Fruit fly (Drosophila melanogaster) whole organism, embryonic: ENCODE data around the gene IleRS-m.

Source experiments
- BEAF-32 ChIP-seq: fragments of 200-800 bp; sonication (Bioruptor generic); optimal IDR thresholded peaks from 3 replicates; lab custom pipeline; 2017; ENCODE audit warnings: missing biosample characterization, missing genetic modification characterization, mild to moderate bottlenecking, moderate library complexity, missing genetic modification reagents
- Blimp-1 ChIP-seq: fragments of 200-800 bp; sonication (Bioruptor generic); optimal IDR thresholded peaks from 3 replicates; lab custom pipeline; 2018; ENCODE audit warnings: missing biosample characterization, missing genetic modification characterization, mild to moderate bottlenecking, moderate library complexity, missing genetic modification reagents
- BtbVII ChIP-seq: fragments of 200-800 bp; sonication (Bioruptor generic); optimal IDR thresholded peaks from 3 replicates; lab custom pipeline; 2017; ENCODE audit warnings: missing biosample characterization, mild to moderate bottlenecking, missing genetic modification characterization
- CG11247 ChIP-seq: fragments of 200-800 bp; sonication (Bioruptor generic); IDR thresholded peaks from 2 replicates; pipeline ENCODE4 v1.3.6; 2022; ENCODE audit warnings: missing biosample characterization, missing genetic modification characterization
- CG11560 ChIP-seq: fragments of 200-800 bp; sonication (Bioruptor generic); IDR thresholded peaks from 3 replicates; pipeline ENCODE4 v1.3.6; 2022; ENCODE audit warnings: missing biosample characterization, missing genetic modification characterization
- CG12155 ChIP-seq: fragments of 200-800 bp; sonication (Bioruptor generic); optimal IDR thresholded peaks from 3 replicates; lab custom pipeline; 2016; ENCODE audit warnings: missing biosample characterization, missing genetic modification characterization
- CG12744 ChIP-seq: fragments of 200-800 bp; sonication (Bioruptor generic); optimal IDR thresholded peaks from 2 replicates; lab custom pipeline; 2016; ENCODE audit warnings: missing biosample characterization, missing genetic modification characterization
- CG13424 ChIP-seq: fragments of 200-800 bp; sonication (Bioruptor generic); optimal IDR thresholded peaks from 2 replicates; lab custom pipeline; 2019; ENCODE audit warnings: missing biosample characterization, mild to moderate bottlenecking, missing genetic modification characterization, moderate library complexity
- CG13624 ChIP-seq: fragments of 200-800 bp; sonication (Bioruptor generic); optimal IDR thresholded peaks from 2 replicates; lab custom pipeline; 2016; ENCODE audit warnings: missing biosample characterization, missing genetic modification characterization
- CG18476 ChIP-seq: fragments of 200-800 bp; sonication (Bioruptor generic); optimal IDR thresholded peaks from 2 replicates; lab custom pipeline; 2016; ENCODE audit warnings: missing biosample characterization, mild to moderate bottlenecking, missing genetic modification characterization
- CG2120 ChIP-seq: fragments of 200-800 bp; sonication (Bioruptor generic); optimal IDR thresholded peaks from 3 replicates; lab custom pipeline; 2016; ENCODE audit warnings: missing biosample characterization, missing genetic modification characterization
- CG2129 ChIP-seq: fragments of 200-800 bp; sonication (Bioruptor generic); IDR thresholded peaks from 2 replicates; pipeline ENCODE4 v1.3.6; 2022; ENCODE audit warnings: missing biosample characterization, missing genetic modification characterization; ENCODE audit not compliant: partially characterized antibody
- CG2202 ChIP-seq: fragments of 200-800 bp; sonication (Bioruptor generic); optimal IDR thresholded peaks from 2 replicates; lab custom pipeline; 2018; ENCODE audit warnings: missing biosample characterization, mild to moderate bottlenecking, missing genetic modification characterization
- CG30020 ChIP-seq: fragments of 200-800 bp; optimal IDR thresholded peaks from 2 replicates; lab custom pipeline; 2019; ENCODE audit warnings: missing biosample characterization, mild to moderate bottlenecking, missing genetic modification characterization, moderate library complexity
- CG31365 ChIP-seq: fragments of 200-800 bp; sonication (Bioruptor generic); optimal IDR thresholded peaks from 2 replicates; lab custom pipeline; 2018; ENCODE audit warnings: missing biosample characterization, mild to moderate bottlenecking, missing genetic modification characterization
- CG3281 ChIP-seq: fragments of 200-800 bp; sonication (Bioruptor generic); optimal IDR thresholded peaks from 3 replicates; lab custom pipeline; 2017; ENCODE audit warnings: missing biosample characterization, mild to moderate bottlenecking, missing genetic modification characterization
- CG3847 ChIP-seq: fragments of 200-800 bp; sonication (Bioruptor generic); IDR thresholded peaks from 2 replicates; pipeline ENCODE4 v1.3.6; 2022; ENCODE audit warnings: missing biosample characterization, missing genetic modification characterization
- CG7271 ChIP-seq: fragments of 200-800 bp; sonication (Bioruptor generic); optimal IDR thresholded peaks from 2 replicates; lab custom pipeline; 2018; ENCODE audit warnings: missing biosample characterization, mild to moderate bottlenecking, missing genetic modification characterization, moderate library complexity
- Dip3 ChIP-seq: fragments of 200-800 bp; sonication (Bioruptor generic); optimal IDR thresholded peaks from 3 replicates; lab custom pipeline; 2016; ENCODE audit warnings: missing biosample characterization, missing genetic modification characterization
- Doc3 ChIP-seq: fragments of 200-800 bp; sonication (Bioruptor generic); IDR thresholded peaks from 3 replicates; pipeline ENCODE4 v1.3.6; 2022; ENCODE audit warnings: missing biosample characterization, missing genetic modification characterization; ENCODE audit not compliant: partially characterized antibody
- Dref ChIP-seq: fragments of 200-800 bp; sonication (Bioruptor generic); IDR thresholded peaks from 2 replicates; pipeline ENCODE4 v1.3.6; 2022; ENCODE audit warnings: missing biosample characterization, missing genetic modification characterization
- Eip74EF ChIP-seq, 2 experiments: fragments of 200-800 bp in 1 of 2; fragments of >200 bp in 1 of 2; sonication (Bioruptor generic) in 1 of 2; optimal IDR thresholded peaks; 2 replicates each; lab custom pipeline; 2017 to 2019; ENCODE audit warnings: missing biosample characterization in 2 of 2, missing genetic modification characterization in 2 of 2, mild to moderate bottlenecking in 1 of 2, moderate library complexity in 1 of 2
- Ets65A ChIP-seq: fragments of 200-800 bp; sonication (Bioruptor generic); peaks from one replicate; lab custom pipeline; 2016; ENCODE audit warnings: missing biosample characterization, missing genetic modification characterization
- Hmr ChIP-seq: fragments of 200-800 bp; sonication (Bioruptor generic); optimal IDR thresholded peaks from 3 replicates; lab custom pipeline; 2017; ENCODE audit warnings: mild to moderate bottlenecking, missing biosample characterization, missing genetic modification reagents, missing genetic modification characterization
- Hr39 ChIP-seq: fragments of >200 bp; optimal IDR thresholded peaks from 2 replicates; lab custom pipeline; 2017
- MTF-1 ChIP-seq: fragments of 200-800 bp; sonication (Bioruptor generic); optimal IDR thresholded peaks from 2 replicates; lab custom pipeline; 2018; ENCODE audit warnings: missing biosample characterization, mild to moderate bottlenecking, missing genetic modification characterization, borderline replicate concordance
- Six4 ChIP-seq: fragments of 200-800 bp; sonication (Bioruptor generic); optimal IDR thresholded peaks from 2 replicates; lab custom pipeline; 2016; ENCODE audit warnings: missing biosample characterization, missing genetic modification characterization
- Sry-β ChIP-seq: fragments of 200-800 bp; sonication (Bioruptor generic); optimal IDR thresholded peaks from 2 replicates; lab custom pipeline; 2018; ENCODE audit warnings: missing biosample characterization, mild to moderate bottlenecking, missing genetic modification characterization, moderate library complexity
- Stat92E ChIP-seq, 3 experiments: fragments of >200 bp in 2 of 3; fragments of 200-800 bp in 1 of 3; sonication (Bioruptor generic) in 1 of 3; optimal IDR thresholded peaks; 2 replicates each; lab custom pipeline; 2017 to 2019; ENCODE audit warnings: missing biosample characterization in 3 of 3, missing genetic modification characterization in 3 of 3, mild to moderate bottlenecking in 1 of 3, moderate library complexity in 1 of 3
- Xbp1 ChIP-seq: fragments of 200-800 bp; sonication (Bioruptor generic); optimal IDR thresholded peaks from 3 replicates; lab custom pipeline; 2016; ENCODE audit warnings: missing biosample characterization, mild to moderate bottlenecking, missing genetic modification characterization
- amos ChIP-seq: fragments of 200-800 bp; sonication (Bioruptor generic); IDR thresholded peaks from 2 replicates; pipeline ENCODE4 v1.3.6; 2022; ENCODE audit warnings: missing biosample characterization, missing genetic modification characterization; ENCODE audit not compliant: partially characterized antibody
- ase ChIP-seq: fragments of 200-800 bp; sonication (Bioruptor generic); IDR thresholded peaks from 3 replicates; pipeline ENCODE4 v1.3.6; 2022; ENCODE audit warnings: missing biosample characterization, missing genetic modification characterization
- bab2 ChIP-seq: fragments of 200-800 bp; sonication (Bioruptor generic); optimal IDR thresholded peaks from 2 replicates; lab custom pipeline; 2016; ENCODE audit warnings: missing biosample characterization, missing genetic modification characterization
- ci ChIP-seq: fragments of 200-800 bp; sonication (Bioruptor generic); IDR thresholded peaks from 3 replicates; pipeline ENCODE4 v1.3.6; 2022; ENCODE audit warnings: missing biosample characterization, missing genetic modification characterization
- dmrt99B ChIP-seq: fragments of 200-800 bp; sonication (Bioruptor generic); optimal IDR thresholded peaks from 2 replicates; lab custom pipeline; 2018; ENCODE audit warnings: missing biosample characterization, mild to moderate bottlenecking, missing genetic modification characterization, moderate library complexity
- gro ChIP-seq: fragments of 200-800 bp; sonication (Bioruptor generic); optimal IDR thresholded peaks from 2 replicates; lab custom pipeline; 2016; ENCODE audit warnings: missing biosample characterization, missing genetic modification characterization
- insv ChIP-seq, 2 experiments: fragments of 200-800 bp; sonication (Bioruptor generic); optimal IDR thresholded peaks; 3 replicates each; lab custom pipeline; 2016 to 2018; ENCODE audit warnings: missing biosample characterization in 2 of 2, missing genetic modification characterization in 2 of 2
- jumu ChIP-seq: fragments of 200-800 bp; sonication (Bioruptor generic); optimal IDR thresholded peaks from 3 replicates; lab custom pipeline; 2016; ENCODE audit warnings: missing biosample characterization, missing genetic modification characterization
- maf-S ChIP-seq: fragments of 200-800 bp; sonication (Bioruptor generic); optimal IDR thresholded peaks from 2 replicates; lab custom pipeline; 2016; ENCODE audit warnings: missing biosample characterization, missing genetic modification characterization
- mam ChIP-seq: fragments of 200-800 bp; sonication (Bioruptor generic); optimal IDR thresholded peaks from 3 replicates; lab custom pipeline; 2016; ENCODE audit warnings: missing biosample characterization, missing genetic modification characterization
- mld ChIP-seq: fragments of 200-800 bp; sonication (Bioruptor generic); IDR thresholded peaks from 3 replicates; pipeline ENCODE4 v1.3.6; 2022; ENCODE audit warnings: missing biosample characterization, missing genetic modification characterization; ENCODE audit not compliant: partially characterized antibody
- nerfin-1 ChIP-seq: fragments of 200-800 bp; sonication (Bioruptor generic); optimal IDR thresholded peaks from 3 replicates; lab custom pipeline; 2019; ENCODE audit warnings: missing biosample characterization, mild to moderate bottlenecking, missing genetic modification characterization, moderate library complexity
- onecut ChIP-seq: fragments of 200-800 bp; sonication (Bioruptor generic); IDR thresholded peaks from 2 replicates; pipeline ENCODE4 v1.3.6; 2022; ENCODE audit warnings: missing biosample characterization, missing genetic modification characterization
- pfk ChIP-seq: fragments of 200-800 bp; sonication (Bioruptor generic); optimal IDR thresholded peaks from 2 replicates; lab custom pipeline; 2018; ENCODE audit warnings: missing biosample characterization, mild to moderate bottlenecking, missing genetic modification characterization, moderate library complexity
- pzg ChIP-seq: fragments of 200-800 bp; sonication (Bioruptor generic); optimal IDR thresholded peaks from 3 replicates; lab custom pipeline; 2018; ENCODE audit warnings: missing biosample characterization, mild to moderate bottlenecking, missing genetic modification characterization, moderate library complexity
- ranshi ChIP-seq: fragments of 200-800 bp; sonication (Bioruptor generic); IDR thresholded peaks from 2 replicates; pipeline ENCODE4 v1.3.6; 2022; ENCODE audit warnings: missing biosample characterization, missing genetic modification characterization
- vvl ChIP-seq: fragments of 200-800 bp; sonication (Bioruptor generic); IDR thresholded peaks from 2 replicates; pipeline ENCODE4 v1.3.6; 2022; ENCODE audit warnings: missing biosample characterization, missing genetic modification characterization
- z ChIP-seq: fragments of 200-800 bp; sonication (Bioruptor generic); IDR thresholded peaks from 3 replicates; pipeline ENCODE4 v1.3.6; 2022; ENCODE audit warnings: missing biosample characterization, missing genetic modification characterization
- zen ChIP-seq: fragments of 200-800 bp; sonication (Bioruptor generic); optimal IDR thresholded peaks from 3 replicates; lab custom pipeline; 2018; ENCODE audit warnings: missing biosample characterization, mild to moderate bottlenecking, missing genetic modification characterization, moderate library complexity
- zfh1 ChIP-seq: fragments of 200-800 bp; sonication (Bioruptor generic); IDR thresholded peaks from 3 replicates; pipeline ENCODE4 v1.3.6; 2022; ENCODE audit warnings: missing biosample characterization, missing genetic modification characterization
- zfh2 ChIP-seq: fragments of 200-800 bp; sonication (Bioruptor generic); optimal IDR thresholded peaks from 2 replicates; lab custom pipeline; 2016; ENCODE audit warnings: missing biosample characterization, missing genetic modification characterization

Gene IleRS-m

DNA sequence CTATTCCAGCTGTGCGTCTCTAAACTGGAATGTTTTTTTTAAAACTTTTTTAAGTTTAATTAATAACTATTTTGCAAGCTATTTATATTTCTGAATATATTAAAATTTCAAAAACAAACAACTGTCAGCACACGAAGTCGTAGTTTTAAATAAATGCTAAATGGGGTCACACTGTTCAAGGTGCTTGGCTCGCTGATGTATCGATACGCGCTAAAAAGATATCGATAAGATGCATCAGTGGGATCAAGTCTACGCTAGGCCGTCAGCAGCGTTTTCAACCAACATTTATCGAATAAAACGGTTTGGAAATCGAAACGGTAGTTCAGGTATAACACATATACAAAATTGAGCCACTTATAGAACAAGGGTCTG lies 49.2 kb upstream of the IleRS-m start, which contains the start of gene Diap1 (continued):
- TF ChIP-seq CG13424 (tag; lab: Kevin White, UChicago) (no peak), BEAF-32 (GFP tag; lab: Kevin White, UChicago) (peak; percentile 89), Eip74EF (GFP tag; optimal IDR thresholded peaks at IDR 0.05; lab: Kevin White, UChicago) (no peak), zfh2 (GFP tag; lab: Kevin White, UChicago) (no peak), insv (GFP tag; optimal IDR thresholded peaks at IDR 0.05; lab: Kevin White, UChicago) (no peak), zen (tag; lab: Kevin White, UChicago) (peak; percentile 37), mld (GFP tag; lab: Robert Waterston, UW) (peak; percentile 67; the same call in 2 of the 3 replicates), Stat92E (GFP tag; optimal IDR thresholded peaks at IDR 0.05; lab: Kevin White, UChicago) (peak in 1 of 3 experiments; percentile 72), CG2129 (GFP tag; lab: Robert Waterston, UW) (peak; percentile 89), CG11560 (peak; percentile 100), ci (GFP tag; lab: Robert Waterston, UW) (peak; percentile 14; the same call in 2 of the 3 replicates), gro (GFP tag; lab: Kevin White, UChicago) (peak; percentile 4), CG18476 (GFP tag; lab: Kevin White, UChicago) (no peak), CG11247 (GFP tag; lab: Robert Waterston, UW) (no peak; the same call in 1 of the 2 replicates), Dref (peak; percentile 100), CG7271 (no peak), pfk (GFP tag; lab: Kevin White, UChicago) (peak; percentile 64), amos (GFP tag; lab: Robert Waterston, UW) (peak; percentile 89; the same call in 1 of the 2 replicates), maf-S (no peak), BtbVII (GFP tag; lab: Kevin White, UChicago) (no peak), zfh1 (GFP tag; lab: Robert Waterston, UW) (no peak), Hr39 (lab: Kevin White, UChicago) (no peak), Six4 (no peak), Blimp-1 (GFP tag; lab: Kevin White, UChicago) (peak; percentile 15), Hmr (GFP tag; lab: Kevin White, UChicago) (peak; percentile 31), Ets65A (GFP tag; lab: Kevin White, UChicago) (peak; percentile 90), mam (GFP tag; lab: Kevin White, UChicago) (no peak), MTF-1 (GFP tag; lab: Kevin White, UChicago) (no peak), CG31365 (no peak), Doc3 (GFP tag; lab: Robert Waterston, UW) (peak; percentile 85), z (no peak), CG3281 (GFP tag; lab: Kevin White, UChicago) (no peak), ranshi (GFP tag; lab: Robert Waterston, UW) (no peak), jumu (GFP tag; lab: Kevin White, UChicago) (no peak), CG30020 (tag; lab: Kevin White, UChicago) (no peak), CG13624 (GFP tag; lab: Kevin White, UChicago) (peak; percentile 50), dmrt99B (no peak), Xbp1 (GFP tag; lab: Kevin White, UChicago) (no peak), CG2120 (no peak), CG12155 (no peak), CG2202 (tag; lab: Kevin White, UChicago) (no peak), vvl (GFP tag; lab: Robert Waterston, UW) (peak; percentile 76), onecut (GFP tag; lab: Robert Waterston, UW) (no peak), CG3847 (GFP tag; lab: Robert Waterston, UW) (0 out of 2 replicates have a peak, but pooled peaks have one; percentile 26), Sry-β (GFP tag; lab: Kevin White, UChicago) (peak; percentile 82), pzg (peak; percentile 99), Dip3 (GFP tag; lab: Kevin White, UChicago) (no peak), ase (GFP tag; lab: Robert Waterston, UW) (no peak), CG12744 (no peak), bab2 (no peak), nerfin-1 (tag; lab: Kevin White, UChicago) (no peak)
